Worm (Caenorhabditis elegans) whole organism, L4 larva: ENCODE results near the gene F13A2.2.

Experiments
- D1046.2 ChIP-seq: fragments of 200-800 bp; sonication (Bioruptor generic); IDR thresholded peaks from 2 replicates; pipeline ENCODE4 v1.3.6; 2022; ENCODE audit warnings: missing genetic modification characterization, missing compliant biosample characterization
- Y48G9A.11 ChIP-seq: fragments of 200-800 bp; sonication (Bioruptor generic); IDR thresholded peaks from 2 replicates; pipeline ENCODE4 v1.3.6; 2022; ENCODE audit warnings: missing genetic modification reagents, missing genetic modification characterization, missing compliant biosample characterization
- ZK337.2 ChIP-seq: fragments of 200-800 bp; sonication (Bioruptor generic); IDR thresholded peaks from 2 replicates; pipeline ENCODE4 v1.3.6; 2022; ENCODE audit warnings: missing genetic modification reagents, missing genetic modification characterization, missing compliant biosample characterization
- aha-1 ChIP-seq: fragments of 150-350 bp; peaks from one replicate; lab custom pipeline; 2014; ENCODE audit warnings: missing biosample characterization, missing genetic modification characterization
- ama-1 ChIP-seq: fragments of 150-350 bp; optimal IDR thresholded peaks from 2 replicates; lab custom pipeline; 2014; ENCODE audit warnings: inconsistent platforms, mixed read lengths
- arid-1 ChIP-seq: fragments of 200-800 bp; sonication (Bioruptor generic); conservative IDR thresholded peaks from 2 replicates; pipeline ENCODE4 v1.3.6; 2022; ENCODE audit warnings: missing genetic modification reagents, missing genetic modification characterization, missing compliant biosample characterization
- attf-4 ChIP-seq: sonication (generic microtip); optimal IDR thresholded peaks from 3 replicates; lab custom pipeline; 2017; ENCODE audit warnings: missing biosample characterization, missing genetic modification characterization
- ceh-28 ChIP-seq: fragments of 150-350 bp; optimal IDR thresholded peaks from 2 replicates; lab custom pipeline; 2014; ENCODE audit warnings: missing biosample characterization, missing genetic modification reagents, missing genetic modification characterization
- ceh-32 ChIP-seq: sonication (generic microtip); optimal IDR thresholded peaks from 2 replicates; lab custom pipeline; 2016; ENCODE audit warnings: mild to moderate bottlenecking, missing genetic modification characterization, missing compliant biosample characterization; ENCODE audit not compliant: poor library complexity
- ctbp-1 ChIP-seq: fragments of 200-800 bp; sonication (Bioruptor generic); IDR thresholded peaks from 2 replicates; pipeline ENCODE4 v1.3.6; 2022; ENCODE audit warnings: missing genetic modification reagents, missing genetic modification characterization, missing compliant biosample characterization
- daf-19 ChIP-seq: fragments of 200-800 bp; sonication (Bioruptor generic); conservative IDR thresholded peaks from 2 replicates; pipeline ENCODE4 v1.3.6; 2022; ENCODE audit warnings: missing genetic modification characterization, missing compliant biosample characterization
- daf-8 ChIP-seq: fragments of 200-800 bp; sonication (Bioruptor generic); IDR thresholded peaks from 2 replicates; pipeline ENCODE4 v1.3.6; 2022; ENCODE audit warnings: missing genetic modification characterization, missing compliant biosample characterization
- dpl-1 ChIP-seq: fragments of 150-350 bp; optimal IDR thresholded peaks from 2 replicates; lab custom pipeline; 2014; ENCODE audit warnings: missing biosample characterization, missing genetic modification reagents, missing genetic modification characterization
- duxl-1 ChIP-seq: sonication (generic microtip); optimal IDR thresholded peaks from 2 replicates; lab custom pipeline; 2016; ENCODE audit warnings: mild to moderate bottlenecking, missing genetic modification characterization, moderate library complexity, missing compliant biosample characterization; ENCODE audit not compliant: poor library complexity
- egl-27 ChIP-seq: sonication (generic microtip); optimal IDR thresholded peaks from 3 replicates; lab custom pipeline; 2017; ENCODE audit warnings: missing biosample characterization, missing genetic modification reagents, missing genetic modification characterization
- egl-43 ChIP-seq: fragments of 200-800 bp; sonication (Bioruptor generic); IDR thresholded peaks from 2 replicates; pipeline ENCODE4 v1.3.6; 2022; ENCODE audit warnings: missing genetic modification reagents, missing genetic modification characterization, missing compliant biosample characterization
- hlh-11 ChIP-seq: fragments of 200-800 bp; sonication (Bioruptor generic); optimal IDR thresholded peaks from 2 replicates; lab custom pipeline; 2018; ENCODE audit warnings: mild to moderate bottlenecking, missing genetic modification characterization, missing compliant biosample characterization
- hlh-30 ChIP-seq: sonication (generic microtip); optimal IDR thresholded peaks from 2 replicates; lab custom pipeline; 2017; ENCODE audit warnings: antibody characterized with exemption, mild to moderate bottlenecking, missing genetic modification characterization, missing compliant biosample characterization; ENCODE audit not compliant: insufficient read depth
- lim-7 ChIP-seq: fragments of 200-800 bp; sonication (Bioruptor generic); IDR thresholded peaks from 2 replicates; pipeline ENCODE4 v1.3.6; 2022; ENCODE audit warnings: missing genetic modification characterization, missing compliant biosample characterization
- lin-38 ChIP-seq: fragments of 200-800 bp; sonication (Bioruptor generic); IDR thresholded peaks from 2 replicates; pipeline ENCODE4 v1.3.6; 2022; ENCODE audit warnings: missing genetic modification reagents, missing genetic modification characterization, missing compliant biosample characterization
- lin-39 ChIP-seq: fragments of 150-350 bp; optimal IDR thresholded peaks from 2 replicates; lab custom pipeline; 2014; ENCODE audit warnings: missing biosample characterization, missing genetic modification reagents, missing genetic modification characterization
- lir-3 ChIP-seq: sonication (generic microtip); optimal IDR thresholded peaks from 2 replicates; lab custom pipeline; 2016; ENCODE audit warnings: mild to moderate bottlenecking, missing genetic modification characterization, missing compliant biosample characterization
- madf-5 ChIP-seq, 2 experiments: fragments of 200-800 bp; sonication (Bioruptor generic); IDR thresholded peaks; 2 replicates each; pipeline ENCODE4 v1.3.6; 2022; ENCODE audit warnings: missing compliant biosample characterization in 2 of 2, missing genetic modification characterization in 2 of 2
- mdt-29 ChIP-seq: fragments of 200-800 bp; sonication (Bioruptor generic); IDR thresholded peaks from 2 replicates; pipeline ENCODE4 v1.3.6; 2022; ENCODE audit warnings: missing genetic modification reagents, missing genetic modification characterization, missing compliant biosample characterization
- mep-1 ChIP-seq: fragments of 150-350 bp; sonication (generic microtip); optimal IDR thresholded peaks from 3 replicates; lab custom pipeline; 2014; ENCODE audit warnings: missing biosample characterization, missing genetic modification characterization
- mes-2 ChIP-seq: sonication (generic microtip); optimal IDR thresholded peaks from 2 replicates; lab custom pipeline; 2016; ENCODE audit warnings: missing genotype, mild to moderate bottlenecking, missing genetic modification characterization, missing compliant biosample characterization; ENCODE audit not compliant: poor library complexity, severe bottlenecking
- mxl-2 ChIP-seq: fragments of 200-800 bp; sonication (Bioruptor generic); conservative IDR thresholded peaks from 2 replicates; pipeline ENCODE4 v1.3.6; 2022; ENCODE audit warnings: missing genetic modification reagents, missing genetic modification characterization, missing compliant biosample characterization
- nhr-11 ChIP-seq: fragments of 150-350 bp; optimal IDR thresholded peaks from 2 replicates; lab custom pipeline; 2014; ENCODE audit warnings: missing biosample characterization, missing genetic modification characterization
- nhr-42 ChIP-seq: fragments of 200-800 bp; sonication (Bioruptor generic); IDR thresholded peaks from 2 replicates; pipeline ENCODE4 v1.3.6; 2022; ENCODE audit warnings: missing genetic modification characterization, missing compliant biosample characterization
- nhr-48 ChIP-seq: sonication (generic microtip); optimal IDR thresholded peaks from 2 replicates; lab custom pipeline; 2016; ENCODE audit warnings: mild to moderate bottlenecking, missing genetic modification characterization, missing compliant biosample characterization
- nhr-6 ChIP-seq: fragments of 150-350 bp; optimal IDR thresholded peaks from 2 replicates; lab custom pipeline; 2014; ENCODE audit warnings: missing biosample characterization, missing genetic modification characterization
- nhr-76 ChIP-seq: fragments of 150-350 bp; optimal IDR thresholded peaks from 2 replicates; lab custom pipeline; 2014; ENCODE audit warnings: missing biosample characterization, missing genetic modification characterization
- pha-4 ChIP-seq, 2 experiments: fragments of 150-350 bp in 1 of 2; fragments of 200-800 bp in 1 of 2; sonication (Bioruptor generic) in 1 of 2; IDR thresholded peaks in 1 of 2; optimal IDR thresholded peaks in 1 of 2; 2 replicates each; pipeline versions ENCODE4 v1.3.6 to Lab custom; 2014 to 2022; ENCODE audit warnings: missing genetic modification characterization in 2 of 2, missing genetic modification reagents in 2 of 2, missing biosample characterization in 1 of 2, missing compliant biosample characterization in 1 of 2
- rbr-2 ChIP-seq: sonication (generic microtip); optimal IDR thresholded peaks from 2 replicates; lab custom pipeline; 2016; ENCODE audit warnings: missing genotype, missing genetic modification characterization, missing compliant biosample characterization
- sdz-12 ChIP-seq: fragments of 200-800 bp; sonication (Bioruptor generic); optimal IDR thresholded peaks from 2 replicates; lab custom pipeline; 2018; ENCODE audit warnings: mild to moderate bottlenecking, missing genetic modification characterization, missing compliant biosample characterization
- spr-1 ChIP-seq: sonication (generic microtip); optimal IDR thresholded peaks from 2 replicates; lab custom pipeline; 2016; ENCODE audit warnings: mild to moderate bottlenecking, missing genetic modification characterization, missing compliant biosample characterization
- tag-97 ChIP-seq: fragments of 200-800 bp; sonication (Bioruptor generic); IDR thresholded peaks from 2 replicates; pipeline ENCODE4 v1.3.6; 2022; ENCODE audit warnings: missing genetic modification characterization, missing compliant biosample characterization
- vab-7 ChIP-seq: fragments of 200-800 bp; sonication (Bioruptor generic); IDR thresholded peaks from 2 replicates; pipeline ENCODE4 v1.3.6; 2022; ENCODE audit warnings: missing genetic modification reagents, missing genetic modification characterization, missing compliant biosample characterization
- zfp-3 ChIP-seq: fragments of 200-800 bp; sonication (Bioruptor generic); conservative IDR thresholded peaks from 2 replicates; pipeline ENCODE4 v1.3.6; 2022; ENCODE audit warnings: missing genetic modification reagents, missing genetic modification characterization, missing compliant biosample characterization
- zip-2 ChIP-seq: fragments of 150-350 bp; optimal IDR thresholded peaks from 2 replicates; lab custom pipeline; 2014; ENCODE audit warnings: missing biosample characterization, missing genetic modification characterization
- ztf-11 ChIP-seq: fragments of 150-350 bp; optimal IDR thresholded peaks from 2 replicates; lab custom pipeline; 2014; ENCODE audit warnings: missing biosample characterization, missing genetic modification characterization
- ztf-7 ChIP-seq: fragments of 150-350 bp; optimal IDR thresholded peaks from 2 replicates; lab custom pipeline; 2014; ENCODE audit warnings: missing biosample characterization, missing genetic modification characterization

The F13A2.2 gene

DNA sequence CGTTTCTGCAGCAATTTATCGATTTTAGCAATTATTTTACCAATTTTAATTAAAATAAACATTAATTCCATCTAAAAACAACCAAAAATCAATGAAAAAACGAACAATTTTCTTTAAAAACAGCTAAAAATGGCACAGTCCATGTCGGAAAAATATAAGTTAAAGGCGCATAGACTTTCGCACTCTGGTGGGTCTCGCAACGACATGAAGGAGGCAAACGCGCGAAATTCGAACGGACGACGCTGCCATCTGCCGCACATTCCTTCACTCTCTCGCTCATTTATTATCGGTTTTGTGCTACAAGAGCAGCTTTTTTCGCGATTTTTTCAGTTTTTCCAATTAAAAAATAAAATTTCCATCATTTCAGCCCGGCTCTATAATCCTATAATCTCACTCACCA lies 37.6 kb downstream of the F13A2.2 start, which contains the start of gene mcm-7 (continued):
- TF ChIP-seq attf-4 (tag; lab: Kevin White, UChicago): no peak
- no peak for TF ChIP-seq lir-3 (tag; lab: Kevin White, UChicago)
- no peak for TF ChIP-seq ztf-11
- no peak for TF ChIP-seq arid-1 (GFP tag; lab: Robert Waterston, UW)
- no peak for TF ChIP-seq tag-97 (GFP tag; lab: Robert Waterston, UW)
- no peak for TF ChIP-seq mdt-29 (GFP tag; lab: Robert Waterston, UW)
- TF ChIP-seq lin-38 (GFP tag; lab: Robert Waterston, UW): peak; percentile 68
- no peak for TF ChIP-seq egl-43 (GFP tag; lab: Robert Waterston, UW)
- no peak for TF ChIP-seq rbr-2
- no peak for TF ChIP-seq spr-1 (tag; lab: Kevin White, UChicago)
- TF ChIP-seq nhr-11: peak; percentile 14
- TF ChIP-seq pha-4 (GFP tag; IDR thresholded peaks at IDR 0.05; lab: Robert Waterston, UW): no peak
- TF ChIP-seq pha-4 (tag; optimal IDR thresholded peaks at IDR 0.05; lab: Kevin White, UChicago): no peak
- no peak for TF ChIP-seq lin-39 (tag; lab: Kevin White, UChicago)
- no peak for TF ChIP-seq nhr-48 (tag; lab: Kevin White, UChicago)
- TF ChIP-seq hlh-30 (tag; lab: Kevin White, UChicago): no peak
- no peak for TF ChIP-seq madf-5 (GFP tag; IDR thresholded peaks at IDR 0.05; lab: Robert Waterston, UW)
- no peak for TF ChIP-seq sdz-12
- peak; percentile 42 for TF ChIP-seq hlh-11 (tag; lab: Kevin White, UChicago)
- peak; percentile 8 for TF ChIP-seq zip-2 (tag; lab: Kevin White, UChicago)
- no peak for TF ChIP-seq ctbp-1 (GFP tag; lab: Robert Waterston, UW)
- no peak for TF ChIP-seq D1046.2 (GFP tag; lab: Robert Waterston, UW)
- TF ChIP-seq nhr-42 (GFP tag; lab: Robert Waterston, UW): no peak
- no peak for TF ChIP-seq ceh-32 (tag; lab: Kevin White, UChicago)
- peak; percentile 93 for TF ChIP-seq dpl-1 (GFP tag; lab: Kevin White, UChicago)
- peak; percentile 71 for TF ChIP-seq mep-1
- peak; percentile 79 for TF ChIP-seq mes-2 (tag; lab: Kevin White, UChicago)
- TF ChIP-seq, all 104 proteins: peak for 17

DNA sequence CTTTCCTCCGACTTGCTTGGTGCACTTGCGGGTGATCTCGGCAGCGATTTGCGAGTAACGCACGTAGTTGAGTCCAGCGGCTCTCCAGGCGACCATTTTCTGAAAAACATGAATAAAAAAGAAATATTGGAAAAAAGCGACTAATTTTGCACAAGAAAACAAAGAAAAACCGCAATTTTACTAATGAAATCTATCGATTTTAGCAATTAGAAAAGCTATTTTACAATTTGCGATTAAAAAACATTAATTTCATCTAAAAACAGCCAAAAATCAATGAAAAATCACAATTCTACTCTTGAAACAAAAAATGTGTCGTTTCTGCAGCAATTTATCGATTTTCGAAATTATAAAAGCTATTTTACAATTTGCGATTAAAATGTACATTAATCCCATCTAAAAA lies 38.1 kb downstream of the F13A2.2 start, which contains the start of gene hpo-18:
Gene hpo-18, minus strand, starts transcription at position 101 of the 400 bp plus-strand sequence.
- peak; percentile 67 for TF ChIP-seq aha-1 (tag; lab: Kevin White, UChicago)
- no peak for TF ChIP-seq lin-38 (GFP tag; lab: Robert Waterston, UW)
- TF ChIP-seq, all 104 proteins: peak for 1

ce11 chrV:4345714-4346113 lies 38.7 kb downstream of the F13A2.2 start, which contains the start of gene figl-1:
Gene figl-1, minus strand, starts transcription at chrV:4345999.
- TF ChIP-seq egl-43 (GFP tag; lab: Robert Waterston, UW): 0 out of 2 replicates have a peak, but pooled peaks have one; percentile 37
- TF ChIP-seq ZK337.2 (GFP tag; lab: Robert Waterston, UW): no peak
- TF ChIP-seq nhr-76 (tag; lab: Kevin White, UChicago): no peak
- no peak for TF ChIP-seq mes-2 (tag; lab: Kevin White, UChicago)
- TF ChIP-seq mxl-2 (GFP tag; lab: Robert Waterston, UW): no peak
- no peak for TF ChIP-seq madf-5 (GFP tag; IDR thresholded peaks at IDR 0.05; lab: Robert Waterston, UW)
- peak; percentile 44 for TF ChIP-seq lin-38 (GFP tag; lab: Robert Waterston, UW)
- TF ChIP-seq Y48G9A.11: no peak
- no peak for TF ChIP-seq mdt-29 (GFP tag; lab: Robert Waterston, UW)
- TF ChIP-seq ama-1: peak; percentile 74
- 0 out of 2 replicates have a peak, but pooled peaks have one; percentile 16 for TF ChIP-seq pha-4 (GFP tag; IDR thresholded peaks at IDR 0.05; lab: Robert Waterston, UW)
- TF ChIP-seq pha-4 (tag; optimal IDR thresholded peaks at IDR 0.05; lab: Kevin White, UChicago): no peak
- TF ChIP-seq vab-7 (GFP tag; lab: Robert Waterston, UW): no peak
- TF ChIP-seq nhr-42 (GFP tag; lab: Robert Waterston, UW): no peak
- no peak for TF ChIP-seq spr-1 (tag; lab: Kevin White, UChicago)
- no peak for TF ChIP-seq daf-8 (GFP tag; lab: Robert Waterston, UW)
- TF ChIP-seq zfp-3 (GFP tag; lab: Robert Waterston, UW): 0 out of 2 replicates have a peak, but pooled peaks have one; percentile 29
- no peak for TF ChIP-seq daf-19 (GFP tag; lab: Robert Waterston, UW)
- no peak for TF ChIP-seq ztf-7 (tag; lab: Kevin White, UChicago)
- TF ChIP-seq duxl-1: no peak
- 0 out of 2 replicates have a peak, but pooled peaks have one; percentile 19 for TF ChIP-seq lim-7 (GFP tag; lab: Robert Waterston, UW)
- TF ChIP-seq ceh-28: no peak
- TF ChIP-seq egl-27: no peak
- no peak for TF ChIP-seq nhr-6 (tag; lab: Kevin White, UChicago)
- TF ChIP-seq, all 104 proteins: peak for 6
